Worm (Caenorhabditis elegans): ENCODE data around the gene fbxb-111.

fbxb-111 gene

DNA sequence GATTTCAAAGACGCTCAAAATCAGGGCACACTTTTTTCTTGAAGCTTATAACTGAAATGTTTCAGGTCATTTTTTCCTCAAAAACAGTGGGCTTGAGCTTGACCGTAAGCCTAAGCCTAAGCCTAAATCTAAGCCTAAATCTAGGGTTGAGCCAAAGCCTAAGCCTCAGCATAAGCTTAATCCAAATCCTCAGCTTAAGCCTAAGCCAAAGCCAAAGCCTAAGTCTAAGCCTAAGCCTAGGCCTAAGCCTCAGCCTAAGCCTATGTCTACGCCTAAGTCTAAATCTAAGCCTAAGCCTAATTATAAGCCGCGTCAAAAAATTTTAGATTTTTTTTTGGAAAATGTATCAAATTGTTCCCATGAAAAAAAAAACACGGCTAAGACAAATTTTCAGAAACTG, 40.5 kb downstream of the fbxb-111 start:
- TF ChIP-seq nhr-25 (tag; optimal IDR thresholded peaks at IDR 0.05): no peak
- no peak for TF ChIP-seq ceh-9 (tag; optimal IDR thresholded peaks at IDR 0.05)
- TF ChIP-seq unc-39 (tag; optimal IDR thresholded peaks at IDR 0.05): no peak
- TF ChIP-seq daf-12 (tag; optimal IDR thresholded peaks at IDR 0.05): no peak
- TF ChIP-seq ama-1 (optimal IDR thresholded peaks at IDR 0.05): no peak
- TF ChIP-seq nhr-67 (tag; optimal IDR thresholded peaks at IDR 0.05): no peak
- TF ChIP-seq unc-62 (GFP tag; optimal IDR thresholded peaks at IDR 0.05): no peak
- TF ChIP-seq tbx-2 (tag; optimal IDR thresholded peaks at IDR 0.05): no peak

DNA sequence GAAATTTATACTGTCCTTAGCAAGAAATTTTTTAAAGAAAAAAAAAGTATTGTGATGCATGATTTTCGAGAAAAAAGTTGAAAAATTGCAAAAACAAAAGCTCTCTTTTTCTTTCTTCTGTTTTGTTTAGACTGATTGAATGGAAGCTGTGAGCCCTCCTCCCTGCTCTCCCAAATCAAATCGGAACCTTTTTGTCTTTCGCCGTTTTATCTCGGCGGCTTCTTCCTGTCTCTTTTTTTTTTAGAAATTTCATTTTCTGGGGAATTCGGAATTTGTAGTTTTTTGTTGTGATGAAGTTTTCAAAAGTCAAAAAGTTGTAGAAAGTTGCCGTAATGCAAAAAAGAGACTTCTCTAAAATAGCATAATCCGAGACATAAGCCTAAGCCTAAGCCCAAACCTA, 44.2 kb downstream of the fbxb-111 start:
- TF ChIP-seq egl-5 (tag; optimal IDR thresholded peaks at IDR 0.05) (no peak), fkh-10 (GFP tag; optimal IDR thresholded peaks at IDR 0.05) (peak; percentile 61), mdl-1 (tag; optimal IDR thresholded peaks at IDR 0.05) (no peak)

DNA sequence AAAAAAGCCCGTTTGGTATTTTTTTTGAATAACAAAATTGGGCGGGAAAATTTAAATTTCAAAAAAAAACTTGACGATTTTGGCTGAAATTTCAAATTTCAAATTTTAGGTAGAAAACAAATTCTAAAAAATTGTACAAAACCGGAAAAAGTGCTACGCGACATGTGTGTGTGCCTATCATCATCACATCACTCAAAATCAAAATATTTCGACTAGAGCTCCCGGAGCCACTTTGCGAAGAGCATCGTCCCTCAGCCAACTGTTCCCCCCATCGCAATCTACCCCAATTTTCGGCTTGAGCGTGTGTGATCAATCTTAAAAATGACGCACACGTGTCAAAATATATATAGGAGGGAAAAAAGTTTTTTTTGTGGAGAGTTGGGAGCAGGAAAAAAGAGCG, 48.0 kb downstream of the fbxb-111 start:
- TF ChIP-seq jun-1 (tag; optimal IDR thresholded peaks at IDR 0.05) (no peak), sea-2 (GFP tag; optimal IDR thresholded peaks at IDR 0.05) (no peak), zag-1 (tag; optimal IDR thresholded peaks at IDR 0.05) (no peak), ceh-9 (tag; optimal IDR thresholded peaks at IDR 0.05) (no peak), ceh-16 (tag; optimal IDR thresholded peaks at IDR 0.05) (no peak), tbx-2 (tag; optimal IDR thresholded peaks at IDR 0.05) (no peak), pha-4 (tag; optimal IDR thresholded peaks at IDR 0.05) (no peak), elt-3 (tag; optimal IDR thresholded peaks at IDR 0.05) (no peak), elt-2 (tag; optimal IDR thresholded peaks at IDR 0.05) (no peak)

DNA sequence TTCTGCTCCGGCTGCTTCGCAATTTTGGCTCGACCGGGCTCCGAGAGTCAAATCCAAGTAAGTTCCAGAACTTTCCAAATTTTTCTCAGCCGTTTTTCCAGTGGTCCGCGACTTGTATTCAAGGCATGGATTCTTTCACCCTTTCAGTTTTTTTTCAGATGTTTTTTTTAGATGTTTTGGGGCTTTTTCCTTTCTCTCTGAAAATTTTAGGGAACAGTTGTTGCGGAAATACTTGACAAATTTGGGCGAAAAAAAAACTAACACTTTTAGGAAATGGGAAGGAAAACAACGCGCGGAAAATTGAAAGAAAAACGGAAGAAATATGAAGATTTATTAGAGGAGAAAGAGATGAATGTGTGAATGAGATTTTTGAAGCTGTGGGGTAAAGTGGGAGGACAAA, 49.2 kb downstream of the fbxb-111 start, which contains the start of the genes T05A8.11 and nep-2:
Gene T05A8.11 (minus strand): TSS at position 101 of the 400 bp plus-strand sequence.
Gene nep-2 (minus strand): TSS at position 192 of the 400 bp plus-strand sequence.
- no peak for TF ChIP-seq nhr-77 (tag; optimal IDR thresholded peaks at IDR 0.05)
- TF ChIP-seq nhr-11 (tag; optimal IDR thresholded peaks at IDR 0.05): no peak
- TF ChIP-seq nhr-67 (tag; optimal IDR thresholded peaks at IDR 0.05): no peak
- no peak for TF ChIP-seq elt-3 (tag; optimal IDR thresholded peaks at IDR 0.05)
- no peak for TF ChIP-seq ztf-11 (tag; optimal IDR thresholded peaks at IDR 0.05)
- no peak for TF ChIP-seq nhr-76 (tag; optimal IDR thresholded peaks at IDR 0.05)

Data from whole organism, L3 larva.